Fruit fly (Drosophila melanogaster): ENCODE results near the gene neur.

neur gene

dm6 chr3R:8979850-8980775, 59.2 kb downstream of the neur start:
- TF ChIP-seq CG8478 (optimal IDR thresholded peaks at IDR 0.05) = no peak
- TF ChIP-seq usp (GFP tag; optimal IDR thresholded peaks at IDR 0.05) = no peak
- TF ChIP-seq EcR (GFP tag; optimal IDR thresholded peaks at IDR 0.05) = no peak
- TF ChIP-seq Dll (optimal IDR thresholded peaks at IDR 0.05) = no peak
- TF ChIP-seq pan (optimal IDR thresholded peaks at IDR 0.05) = no peak
- no peak for TF ChIP-seq psq (optimal IDR thresholded peaks at IDR 0.05)

- TF ChIP-seq psq (optimal IDR thresholded peaks at IDR 0.05) (no peak), Dll (optimal IDR thresholded peaks at IDR 0.05) (no peak), EcR (GFP tag; optimal IDR thresholded peaks at IDR 0.05) (no peak), pan (optimal IDR thresholded peaks at IDR 0.05) (no peak)
These were observed 60.5 kb downstream of the neur start for dm6 chr3R:8978768-8979167.

- TF ChIP-seq psq (optimal IDR thresholded peaks at IDR 0.05) (no peak), Dll (optimal IDR thresholded peaks at IDR 0.05) (no peak), CG8478 (optimal IDR thresholded peaks at IDR 0.05) (no peak), EcR (GFP tag; optimal IDR thresholded peaks at IDR 0.05) (no peak), usp (GFP tag; optimal IDR thresholded peaks at IDR 0.05) (no peak), pan (optimal IDR thresholded peaks at IDR 0.05) (no peak)
These were observed 63.1 kb downstream of the neur start for dm6 chr3R:8976073-8976593.

- TF ChIP-seq CG8478 (optimal IDR thresholded peaks at IDR 0.05) (no peak), Dll (optimal IDR thresholded peaks at IDR 0.05) (peak; percentile 40), EcR (GFP tag; optimal IDR thresholded peaks at IDR 0.05) (no peak), psq (optimal IDR thresholded peaks at IDR 0.05) (no peak), pan (optimal IDR thresholded peaks at IDR 0.05) (no peak), usp (GFP tag; optimal IDR thresholded peaks at IDR 0.05) (no peak)
These were observed 67.5 kb downstream of the neur start for dm6 chr3R:8971794-8972193.

- TF ChIP-seq usp (GFP tag; optimal IDR thresholded peaks at IDR 0.05) = no peak
- no peak for TF ChIP-seq CG8478 (optimal IDR thresholded peaks at IDR 0.05)
- TF ChIP-seq EcR (GFP tag; optimal IDR thresholded peaks at IDR 0.05) = no peak
- TF ChIP-seq Dll (optimal IDR thresholded peaks at IDR 0.05) = no peak
These were observed 68.6 kb downstream of the neur start for dm6 chr3R:8970707-8971106.
